Worm (Caenorhabditis elegans): Measurements from ENCODE around the gene ceh-100.
"Not testable (repeated sequence)": the region's sequence is repeated elsewhere in the genome, so short reads cannot be mapped to it uniquely, and the experiment has no call there.

The ceh-100 gene

ce11 chrII:12626887-12627286 is 23.4 kb upstream of the ceh-100 start, which contains the start of gene nspe-7:
TSS of gene nspe-7 (plus strand) at chrII:12627187.
- no peak for TF ChIP-seq F13C5.2 (tag; optimal IDR thresholded peaks at IDR 0.05)
- no peak for TF ChIP-seq ets-7 (tag; optimal IDR thresholded peaks at IDR 0.05)
- no peak for TF ChIP-seq ceh-36 (tag; optimal IDR thresholded peaks at IDR 0.05)
- no peak for TF ChIP-seq hmbx-1 (tag; optimal IDR thresholded peaks at IDR 0.05)
- no peak for TF ChIP-seq ceh-13 (GFP tag; optimal IDR thresholded peaks at IDR 0.05)
- TF ChIP-seq tra-4 (tag; optimal IDR thresholded peaks at IDR 0.05): no peak
- no peak for TF ChIP-seq tbx-11 (GFP tag; IDR thresholded peaks at IDR 0.05)

- no peak for TF ChIP-seq hnd-1 (tag; optimal IDR thresholded peaks at IDR 0.05)
- TF ChIP-seq hmbx-1 (tag; optimal IDR thresholded peaks at IDR 0.05): no peak
- no peak for TF ChIP-seq ceh-13 (GFP tag; optimal IDR thresholded peaks at IDR 0.05)
- no peak for TF ChIP-seq scrt-1 (GFP tag; IDR thresholded peaks at IDR 0.05)
- TF ChIP-seq pes-1 (GFP tag; IDR thresholded peaks at IDR 0.05): no peak
- TF ChIP-seq tbx-11 (GFP tag; IDR thresholded peaks at IDR 0.05): no peak
- no peak for TF ChIP-seq F13C5.2 (tag; optimal IDR thresholded peaks at IDR 0.05)
- TF ChIP-seq B0310.2 (tag; optimal IDR thresholded peaks at IDR 0.05): no peak
- TF ChIP-seq tbx-37 (GFP tag; conservative IDR thresholded peaks at IDR 0.05): no peak
Measured at ce11 chrII:12626120-12626624, 22.7 kb upstream of the ceh-100 start.

ce11 chrII:12625673-12626072 is 22.2 kb upstream of the ceh-100 start:
- TF ChIP-seq B0310.2 (tag; optimal IDR thresholded peaks at IDR 0.05): no peak
- no peak for TF ChIP-seq hmg-4 (GFP tag; optimal IDR thresholded peaks at IDR 0.05)

ce11 chrII:12624433-12624832 is 21.0 kb upstream of the ceh-100 start, which contains the start of gene Y38E10A.14:
TSS of gene Y38E10A.14 (minus strand) at chrII:12624533.
- not testable (repeated sequence) for TF ChIP-seq ceh-13 (GFP tag; optimal IDR thresholded peaks at IDR 0.05); tbx-11 (GFP tag; IDR thresholded peaks at IDR 0.05); ets-7 (tag; optimal IDR thresholded peaks at IDR 0.05)

- TF ChIP-seq F13C5.2 (tag; optimal IDR thresholded peaks at IDR 0.05) (no peak), hnd-1 (tag; optimal IDR thresholded peaks at IDR 0.05) (no peak), tbx-11 (GFP tag; IDR thresholded peaks at IDR 0.05) (no peak), flt-1 (GFP tag; IDR thresholded peaks at IDR 0.05) (no peak), hmg-4 (GFP tag; optimal IDR thresholded peaks at IDR 0.05) (no peak)
Measured at ce11 chrII:12622843-12623242, 19.4 kb upstream of the ceh-100 start.

- no peak for TF ChIP-seq ama-1 (optimal IDR thresholded peaks at IDR 0.05)
- no peak for TF ChIP-seq ets-7 (tag; optimal IDR thresholded peaks at IDR 0.05)
- no peak for TF ChIP-seq F13C5.2 (tag; optimal IDR thresholded peaks at IDR 0.05)
- TF ChIP-seq pes-1 (GFP tag; IDR thresholded peaks at IDR 0.05): no peak
- no peak for TF ChIP-seq ceh-13 (GFP tag; optimal IDR thresholded peaks at IDR 0.05)
- TF ChIP-seq flt-1 (GFP tag; IDR thresholded peaks at IDR 0.05): no peak
- TF ChIP-seq ceh-36 (tag; optimal IDR thresholded peaks at IDR 0.05): no peak
- TF ChIP-seq tra-4 (tag; optimal IDR thresholded peaks at IDR 0.05): no peak
- TF ChIP-seq hmbx-1 (tag; optimal IDR thresholded peaks at IDR 0.05): no peak
- TF ChIP-seq hnd-1 (tag; optimal IDR thresholded peaks at IDR 0.05): no peak
- TF ChIP-seq hmg-4 (GFP tag; optimal IDR thresholded peaks at IDR 0.05): no peak
- TF ChIP-seq scrt-1 (GFP tag; IDR thresholded peaks at IDR 0.05): no peak
- TF ChIP-seq tbx-11 (GFP tag; IDR thresholded peaks at IDR 0.05): no peak
- no peak for TF ChIP-seq B0310.2 (tag; optimal IDR thresholded peaks at IDR 0.05)
- TF ChIP-seq sea-1 (GFP tag; conservative IDR thresholded peaks at IDR 0.05): no peak
Measured at ce11 chrII:12621908-12622566, 18.6 kb upstream of the ceh-100 start, which contains the start of gene nspe-8. TSS of gene nspe-8 (minus strand) at chrII:12621958.

ce11 chrII:12620764-12621163 is 17.3 kb upstream of the ceh-100 start, which contains the start of gene nspe-1:
TSS of gene nspe-1 (minus strand) at chrII:12620864.
- no peak for TF ChIP-seq scrt-1 (GFP tag; IDR thresholded peaks at IDR 0.05)
- TF ChIP-seq hmg-4 (GFP tag; optimal IDR thresholded peaks at IDR 0.05): no peak
- TF ChIP-seq ceh-36 (tag; optimal IDR thresholded peaks at IDR 0.05): no peak
- no peak for TF ChIP-seq ets-7 (tag; optimal IDR thresholded peaks at IDR 0.05)
- no peak for TF ChIP-seq tbx-11 (GFP tag; IDR thresholded peaks at IDR 0.05)
- TF ChIP-seq ama-1 (optimal IDR thresholded peaks at IDR 0.05): no peak
- TF ChIP-seq sea-1 (GFP tag; conservative IDR thresholded peaks at IDR 0.05): no peak
- TF ChIP-seq B0310.2 (tag; optimal IDR thresholded peaks at IDR 0.05): no peak

- TF ChIP-seq aly-1 (tag; optimal IDR thresholded peaks at IDR 0.05) (no peak), hmbx-1 (tag; optimal IDR thresholded peaks at IDR 0.05) (no peak), tra-4 (tag; optimal IDR thresholded peaks at IDR 0.05) (no peak), sea-1 (GFP tag; conservative IDR thresholded peaks at IDR 0.05) (no peak), tbx-37 (GFP tag; conservative IDR thresholded peaks at IDR 0.05) (no peak), hmg-4 (GFP tag; optimal IDR thresholded peaks at IDR 0.05) (no peak), scrt-1 (GFP tag; IDR thresholded peaks at IDR 0.05) (no peak), ets-7 (tag; optimal IDR thresholded peaks at IDR 0.05) (no peak), ceh-13 (GFP tag; optimal IDR thresholded peaks at IDR 0.05) (no peak), B0310.2 (tag; optimal IDR thresholded peaks at IDR 0.05) (no peak), tbx-11 (GFP tag; IDR thresholded peaks at IDR 0.05) (no peak), flt-1 (GFP tag; IDR thresholded peaks at IDR 0.05) (no peak)
Measured at ce11 chrII:12619288-12619687, 15.8 kb upstream of the ceh-100 start, which contains the start of gene nspe-2. TSS of gene nspe-2 (minus strand) at chrII:12619388.

All from whole organism, early embryonic.